Worm (Caenorhabditis elegans) whole organism, late embryonic: ENCODE data around the gene F11A5.5.

ENCODE experiments used
- C38D4.7 ChIP-seq: fragments of 200-800 bp; sonication (Bioruptor generic); optimal IDR thresholded peaks from 2 replicates; lab custom pipeline; 2018; ENCODE audit warnings: mild to moderate bottlenecking, missing genetic modification characterization, moderate library complexity, missing compliant biosample characterization
- F13H6.1 ChIP-seq: sonication (generic microtip); optimal IDR thresholded peaks from 2 replicates; lab custom pipeline; 2016; ENCODE audit warnings: missing genetic modification characterization, missing compliant biosample characterization
- T23F11.4 ChIP-seq: fragments of 200-800 bp; sonication (Bioruptor generic); optimal IDR thresholded peaks from 2 replicates; lab custom pipeline; 2018; ENCODE audit warnings: mild to moderate bottlenecking, missing genetic modification characterization, missing compliant biosample characterization
- ahr-1 ChIP-seq: sonication (generic microtip); optimal IDR thresholded peaks from 2 replicates; lab custom pipeline; 2016; ENCODE audit warnings: missing genetic modification characterization, missing compliant biosample characterization
- ama-1 ChIP-seq: fragments of 150-350 bp; optimal IDR thresholded peaks from 2 replicates; lab custom pipeline; 2014
- ceh-14 ChIP-seq: sonication (generic microtip); optimal IDR thresholded peaks from 2 replicates; lab custom pipeline; 2016; ENCODE audit warnings: missing genotype, missing genetic modification characterization, missing compliant biosample characterization
- ceh-18 ChIP-seq: sonication (generic microtip); optimal IDR thresholded peaks from 2 replicates; lab custom pipeline; 2016; ENCODE audit warnings: missing genetic modification characterization, missing compliant biosample characterization
- ceh-30 ChIP-seq: fragments of 150-350 bp; optimal IDR thresholded peaks from 2 replicates; lab custom pipeline; 2014; ENCODE audit warnings: missing biosample characterization, missing genetic modification characterization
- ceh-34 ChIP-seq: sonication (generic microtip); optimal IDR thresholded peaks from 2 replicates; lab custom pipeline; 2016; ENCODE audit warnings: mild to moderate bottlenecking, missing genetic modification characterization, missing compliant biosample characterization
- ceh-48 ChIP-seq: sonication (generic microtip); optimal IDR thresholded peaks from 2 replicates; lab custom pipeline; 2016; ENCODE audit warnings: missing genetic modification characterization, inconsistent platforms, missing compliant biosample characterization
- ceh-6 ChIP-seq: fragments of 200-800 bp; sonication (Bioruptor generic); optimal IDR thresholded peaks from 2 replicates; lab custom pipeline; 2018; ENCODE audit warnings: mild to moderate bottlenecking, missing genetic modification characterization, missing compliant biosample characterization
- ceh-9 ChIP-seq: sonication (generic microtip); optimal IDR thresholded peaks from 2 replicates; lab custom pipeline; 2016; ENCODE audit warnings: mild to moderate bottlenecking, missing genetic modification characterization, inconsistent platforms, missing compliant biosample characterization
- dmd-4 ChIP-seq: sonication (generic microtip); optimal IDR thresholded peaks from 2 replicates; lab custom pipeline; 2016; ENCODE audit warnings: borderline replicate concordance, missing genetic modification characterization, missing compliant biosample characterization
- eyg-1 ChIP-seq: sonication (generic microtip); optimal IDR thresholded peaks from 2 replicates; lab custom pipeline; 2016; ENCODE audit warnings: missing genotype, missing genetic modification characterization, missing compliant biosample characterization
- fkh-6 ChIP-seq: sonication (generic microtip); optimal IDR thresholded peaks from 2 replicates; lab custom pipeline; 2016; ENCODE audit warnings: missing genetic modification characterization, missing compliant biosample characterization
- hlh-13 ChIP-seq: fragments of 200-800 bp; sonication (Bioruptor generic); optimal IDR thresholded peaks from 2 replicates; lab custom pipeline; 2018; ENCODE audit warnings: mild to moderate bottlenecking, missing genetic modification characterization, missing compliant biosample characterization
- hlh-15 ChIP-seq: sonication (generic microtip); optimal IDR thresholded peaks from 2 replicates; lab custom pipeline; 2016; ENCODE audit warnings: missing genetic modification characterization, missing compliant biosample characterization
- hlh-8 ChIP-seq: sonication (generic microtip); optimal IDR thresholded peaks from 2 replicates; lab custom pipeline; 2016; ENCODE audit warnings: missing genotype, missing genetic modification characterization, missing compliant biosample characterization
- lim-6 ChIP-seq: sonication (generic microtip); optimal IDR thresholded peaks from 2 replicates; lab custom pipeline; 2016; ENCODE audit warnings: missing genetic modification characterization, missing compliant biosample characterization
- madf-2 ChIP-seq: sonication (generic microtip); optimal IDR thresholded peaks from 2 replicates; lab custom pipeline; 2017; ENCODE audit warnings: missing genetic modification characterization, missing compliant biosample characterization
- nfya-1 ChIP-seq: sonication (generic microtip); optimal IDR thresholded peaks from 2 replicates; lab custom pipeline; 2017; ENCODE audit warnings: missing genetic modification characterization, mild to moderate bottlenecking, missing compliant biosample characterization, antibody characterized with exemption, moderate library complexity
- nhr-232 ChIP-seq: sonication (generic microtip); optimal IDR thresholded peaks from 2 replicates; lab custom pipeline; 2016; ENCODE audit warnings: missing genetic modification characterization, missing compliant biosample characterization
- npax-4 ChIP-seq: sonication (generic microtip); optimal IDR thresholded peaks from 2 replicates; lab custom pipeline; 2016; ENCODE audit warnings: missing genetic modification characterization, missing compliant biosample characterization
- pag-3 ChIP-seq: sonication (generic microtip); optimal IDR thresholded peaks from 2 replicates; lab custom pipeline; 2016; ENCODE audit warnings: missing compliant biosample characterization, missing genetic modification characterization, borderline replicate concordance
- pat-9 ChIP-seq: fragments of 200-800 bp; sonication (Bioruptor generic); optimal IDR thresholded peaks from 2 replicates; lab custom pipeline; 2018; ENCODE audit warnings: mild to moderate bottlenecking, missing genetic modification characterization, moderate library complexity, missing compliant biosample characterization
- pax-1 ChIP-seq: fragments of 150-350 bp; optimal IDR thresholded peaks from 2 replicates; lab custom pipeline; 2014; ENCODE audit warnings: missing biosample characterization, missing genetic modification characterization
- pha-2 ChIP-seq: sonication (generic microtip); optimal IDR thresholded peaks from 2 replicates; lab custom pipeline; 2017; ENCODE audit warnings: mild to moderate bottlenecking, missing genetic modification characterization, missing compliant biosample characterization
- pros-1 ChIP-seq: fragments of 150-350 bp; optimal IDR thresholded peaks from 2 replicates; lab custom pipeline; 2014; ENCODE audit warnings: missing biosample characterization, missing genetic modification reagents, missing genetic modification characterization
- rnt-1 ChIP-seq: sonication (generic microtip); optimal IDR thresholded peaks from 2 replicates; lab custom pipeline; 2016; ENCODE audit warnings: missing genetic modification characterization, missing compliant biosample characterization
- sox-2 ChIP-seq: fragments of 200-800 bp; sonication (Bioruptor generic); IDR thresholded peaks from 2 replicates; pipeline ENCODE4 v1.3.6; 2022; ENCODE audit warnings: missing genetic modification reagents, missing genetic modification characterization, missing compliant biosample characterization
- sox-4 ChIP-seq: sonication (generic microtip); optimal IDR thresholded peaks from 2 replicates; lab custom pipeline; 2017; ENCODE audit warnings: mild to moderate bottlenecking, missing genetic modification characterization, inconsistent platforms, missing compliant biosample characterization
- syd-9 ChIP-seq: sonication (generic microtip); optimal IDR thresholded peaks from 2 replicates; lab custom pipeline; 2016; ENCODE audit warnings: mild to moderate bottlenecking, missing genetic modification characterization, moderate library complexity, missing compliant biosample characterization
- tbx-7 ChIP-seq: sonication (generic microtip); optimal IDR thresholded peaks from 2 replicates; lab custom pipeline; 2016; ENCODE audit warnings: missing genotype, missing genetic modification characterization, missing compliant biosample characterization
- unc-3 ChIP-seq, 2 experiments: fragments of 200-800 bp in 1 of 2; sonication (Bioruptor generic) in 1 of 2; sonication (generic microtip) in 1 of 2; conservative IDR thresholded peaks in 1 of 2; optimal IDR thresholded peaks in 1 of 2; 2 replicates each; pipeline versions ENCODE4 v1.3.6 to Lab custom; 2016 to 2022; ENCODE audit warnings: missing compliant biosample characterization in 2 of 2, missing genetic modification characterization in 2 of 2, missing genetic modification reagents in 1 of 2
- zip-5 ChIP-seq: sonication (generic microtip); optimal IDR thresholded peaks from 2 replicates; lab custom pipeline; 2016; ENCODE audit warnings: missing genetic modification characterization, missing compliant biosample characterization

The F11A5.5 gene

DNA sequence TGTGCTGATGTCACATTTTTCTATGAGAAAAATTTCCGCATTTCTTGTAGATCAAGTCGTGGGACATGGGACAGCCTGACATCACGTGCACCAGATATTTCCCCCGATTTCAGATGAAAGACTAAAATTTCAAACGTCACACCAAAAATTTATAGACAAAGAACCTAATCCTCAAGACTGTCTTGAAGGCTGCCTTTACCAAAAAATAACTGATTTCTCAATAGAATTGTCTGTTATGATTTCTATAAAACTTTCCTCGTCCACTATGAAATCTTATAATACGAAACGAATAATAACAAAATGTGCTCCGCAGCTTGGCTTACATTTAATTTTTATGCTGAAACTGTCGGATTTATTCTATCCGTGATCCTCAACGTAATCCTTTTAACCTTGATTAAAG lies 17.8 kb upstream of the F11A5.5 start, which contains the start of gene str-106:
Gene str-106 (plus strand): TSS at position 301 of the 400 bp plus-strand sequence.
- TF ChIP-seq ceh-9 (tag; lab: Kevin White, UChicago) (no peak), ceh-6 (GFP tag; lab: Kevin White, UChicago) (no peak), zip-5 (no peak), hlh-8 (tag; lab: Kevin White, UChicago) (no peak), pat-9 (no peak), T23F11.4 (no peak), npax-4 (tag; lab: Kevin White, UChicago) (no peak), nfya-1 (tag; lab: Kevin White, UChicago) (no peak), dmd-4 (tag; lab: Kevin White, UChicago) (no peak), F13H6.1 (tag; lab: Kevin White, UChicago) (no peak), ceh-34 (tag; lab: Kevin White, UChicago) (no peak), ama-1 (lab: Kevin White, UChicago) (no peak), pag-3 (tag; lab: Kevin White, UChicago) (no peak), unc-3 (GFP tag; conservative IDR thresholded peaks at IDR 0.05; lab: Robert Waterston, UW) (no peak), unc-3 (tag; optimal IDR thresholded peaks at IDR 0.05; lab: Kevin White, UChicago) (no peak), eyg-1 (tag; lab: Kevin White, UChicago) (no peak), madf-2 (no peak)

DNA sequence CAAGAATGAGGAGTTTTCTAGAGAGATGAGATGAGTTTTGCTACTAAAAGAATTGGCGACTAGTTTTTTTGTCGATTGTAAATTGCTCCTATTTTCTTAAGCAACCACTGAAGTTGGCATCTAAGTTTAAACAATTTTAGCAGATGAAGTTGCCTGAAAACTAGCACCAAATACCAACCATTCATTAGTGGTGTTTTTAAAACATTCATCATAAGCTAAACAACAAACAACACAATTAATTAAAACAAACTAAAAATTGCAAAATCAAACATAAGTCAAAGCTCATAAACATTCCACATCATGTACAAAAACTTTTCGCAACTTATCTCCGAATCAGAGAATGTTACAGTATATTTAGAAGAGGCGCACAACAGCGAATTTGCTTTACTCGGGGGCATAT lies 16.0 kb upstream of the F11A5.5 start, which contains the start of gene srz-13:
Gene srz-13 (plus strand): TSS at position 301 of the 400 bp plus-strand sequence.
- TF ChIP-seq ceh-18 (no peak), syd-9 (tag; lab: Kevin White, UChicago) (no peak), ceh-30 (tag; lab: Kevin White, UChicago) (no peak), pax-1 (tag; lab: Kevin White, UChicago) (no peak), tbx-7 (tag; lab: Kevin White, UChicago) (no peak), C38D4.7 (GFP tag; lab: Kevin White, UChicago) (no peak), pha-2 (no peak)
- TF ChIP-seq, all 69 proteins: peak for 0

DNA sequence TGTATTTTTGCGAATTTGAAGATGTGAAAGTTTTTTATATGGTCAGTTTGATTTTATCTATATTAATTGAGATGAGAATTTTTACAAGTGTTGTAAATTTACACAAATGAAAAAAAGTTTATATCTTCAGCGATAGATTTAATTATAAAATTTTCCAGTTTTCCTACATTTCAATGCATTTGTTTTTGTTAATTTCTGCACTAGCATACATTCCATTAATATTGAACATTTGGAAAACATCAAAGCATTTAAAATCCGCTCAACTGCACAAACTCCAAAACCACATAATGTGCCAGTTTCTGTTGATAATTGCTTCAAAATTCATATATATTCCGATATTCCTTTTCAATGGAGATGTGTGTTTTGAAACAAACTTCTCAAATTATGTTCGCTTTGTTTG lies 15.2 kb upstream of the F11A5.5 start, which contains the start of gene srh-277:
Gene srh-277 (plus strand): TSS at position 301 of the 400 bp plus-strand sequence.
- TF ChIP-seq sox-2 (no peak), lim-6 (tag; lab: Kevin White, UChicago) (no peak), pag-3 (tag; lab: Kevin White, UChicago) (no peak), C38D4.7 (GFP tag; lab: Kevin White, UChicago) (no peak), nhr-232 (tag; lab: Kevin White, UChicago) (no peak), sox-4 (tag; lab: Kevin White, UChicago) (no peak), hlh-8 (tag; lab: Kevin White, UChicago) (no peak), rnt-1 (tag; lab: Kevin White, UChicago) (no peak), syd-9 (tag; lab: Kevin White, UChicago) (no peak), pax-1 (tag; lab: Kevin White, UChicago) (no peak), ceh-34 (tag; lab: Kevin White, UChicago) (no peak), ama-1 (lab: Kevin White, UChicago) (no peak), hlh-13 (GFP tag; lab: Kevin White, UChicago) (no peak), unc-3 (GFP tag; conservative IDR thresholded peaks at IDR 0.05; lab: Robert Waterston, UW) (no peak), unc-3 (tag; optimal IDR thresholded peaks at IDR 0.05; lab: Kevin White, UChicago) (no peak), ceh-48 (tag; lab: Kevin White, UChicago) (no peak)
- TF ChIP-seq, all 69 proteins: peak for 0

DNA sequence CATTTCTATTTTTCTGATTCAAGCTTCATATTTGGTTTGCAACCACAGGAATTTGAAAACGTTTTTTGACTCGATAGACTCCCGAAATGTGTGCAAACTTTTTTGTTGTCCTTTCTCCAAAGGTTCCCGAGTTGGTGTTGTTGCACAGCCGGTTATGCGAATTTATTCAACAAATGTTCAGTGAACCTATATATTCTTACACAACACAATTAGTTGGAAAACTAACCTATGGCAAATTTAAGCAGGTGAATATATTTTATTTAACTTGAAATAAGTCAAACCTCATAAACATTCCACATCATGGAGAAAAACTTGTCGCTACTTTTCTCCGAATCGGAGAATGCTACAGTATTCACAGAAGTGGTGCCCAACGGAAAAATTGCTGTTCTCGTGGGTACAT lies 14.8 kb upstream of the F11A5.5 start, which contains the start of gene srz-14:
Gene srz-14 (plus strand): TSS at position 301 of the 400 bp plus-strand sequence.
- TF ChIP-seq ceh-14 (tag; lab: Kevin White, UChicago) (no peak), hlh-15 (tag; lab: Kevin White, UChicago) (no peak), fkh-6 (tag; lab: Kevin White, UChicago) (no peak), ceh-9 (tag; lab: Kevin White, UChicago) (no peak), ahr-1 (tag; lab: Kevin White, UChicago) (no peak), pros-1 (tag; lab: Kevin White, UChicago) (no peak)
